Worm (Caenorhabditis elegans) whole organism, L3 larva: ENCODE data around the gene K10C2.14.

ENCODE experiments used
- elt-3 ChIP-seq, 3 experiments: fragments of 150-350 bp in 1 of 3; sonication (generic microtip) in 2 of 3; optimal IDR thresholded peaks; 2 replicates in 2 of 3; 4 replicates in 1 of 3; lab custom pipeline; 2014 to 2017; ENCODE audit warnings: missing biosample characterization in 3 of 3, missing genetic modification characterization in 3 of 3
- hmg-11 ChIP-seq: sonication (generic microtip); optimal IDR thresholded peaks from 2 replicates; lab custom pipeline; 2016; ENCODE audit warnings: missing genetic modification characterization, missing compliant biosample characterization
- nfya-1 ChIP-seq: sonication (generic microtip); optimal IDR thresholded peaks from 2 replicates; lab custom pipeline; 2017; ENCODE audit warnings: missing genetic modification characterization, mild to moderate bottlenecking, missing compliant biosample characterization, antibody characterized with exemption, moderate library complexity; ENCODE audit not compliant: insufficient read depth
- nhr-237 ChIP-seq: fragments of 150-350 bp; optimal IDR thresholded peaks from 2 replicates; lab custom pipeline; 2014; ENCODE audit warnings: missing biosample characterization, missing genetic modification characterization
- nhr-76 ChIP-seq: fragments of 150-350 bp; sonication (generic microtip); optimal IDR thresholded peaks from 5 replicates; lab custom pipeline; 2014; ENCODE audit warnings: missing biosample characterization, missing genetic modification characterization
- ztf-4 ChIP-seq: fragments of 150-350 bp; optimal IDR thresholded peaks from 2 replicates; lab custom pipeline; 2014; ENCODE audit warnings: missing biosample characterization, missing genetic modification characterization

- TF ChIP-seq nhr-237 (tag; lab: Kevin White, UChicago) (no peak), hmg-11 (tag; lab: Kevin White, UChicago) (no peak), nhr-76 (no peak), elt-3 (tag; optimal IDR thresholded peaks at IDR 0.05; lab: Kevin White, UChicago) (no peak), nfya-1 (no peak), ztf-4 (tag; lab: Kevin White, UChicago) (no peak)
Measured at ce11 chrX:6462479-6462878, 22.1 kb upstream of the K10C2.14 start.
